Worm (Caenorhabditis elegans) whole organism, early embryonic: Measurements from ENCODE around the gene clec-41.
"Not testable (repeated sequence)": the region's sequence is repeated elsewhere in the genome, so short reads cannot be mapped to it uniquely, and the experiment has no call there.

Experiments used
- B0310.2 ChIP-seq: sonication (generic microtip); optimal IDR thresholded peaks from 2 replicates; lab custom pipeline; 2016; ENCODE audit warnings: mild to moderate bottlenecking, missing genetic modification characterization, missing compliant biosample characterization
- F13C5.2 ChIP-seq: sonication (generic microtip); optimal IDR thresholded peaks from 2 replicates; lab custom pipeline; 2017; ENCODE audit warnings: mild to moderate bottlenecking, missing genetic modification characterization, inconsistent platforms, missing compliant biosample characterization
- aly-1 ChIP-seq: sonication (generic microtip); optimal IDR thresholded peaks from 2 replicates; lab custom pipeline; 2016; ENCODE audit warnings: missing genetic modification characterization, missing compliant biosample characterization
- ama-1 ChIP-seq: fragments of 150-350 bp; optimal IDR thresholded peaks from 2 replicates; lab custom pipeline; 2014
- ceh-13 ChIP-seq: fragments of 200-800 bp; sonication (Bioruptor generic); optimal IDR thresholded peaks from 2 replicates; lab custom pipeline; 2018; ENCODE audit warnings: mild to moderate bottlenecking, missing genetic modification characterization, missing compliant biosample characterization
- ceh-36 ChIP-seq: sonication (generic microtip); optimal IDR thresholded peaks from 2 replicates; lab custom pipeline; 2016; ENCODE audit warnings: missing genetic modification characterization, inconsistent platforms, missing compliant biosample characterization
- ets-7 ChIP-seq: sonication (generic microtip); optimal IDR thresholded peaks from 2 replicates; lab custom pipeline; 2016; ENCODE audit warnings: missing genotype, missing genetic modification characterization, missing compliant biosample characterization
- flt-1 ChIP-seq: fragments of 200-800 bp; sonication (Bioruptor generic); IDR thresholded peaks from 2 replicates; pipeline ENCODE4 v1.3.6; 2022; ENCODE audit warnings: missing genetic modification characterization, missing compliant biosample characterization
- hmbx-1 ChIP-seq: sonication (generic microtip); optimal IDR thresholded peaks from 2 replicates; lab custom pipeline; 2016; ENCODE audit warnings: mild to moderate bottlenecking, missing genetic modification characterization, missing compliant biosample characterization
- hmg-4 ChIP-seq: fragments of 200-800 bp; sonication (Bioruptor generic); optimal IDR thresholded peaks from 2 replicates; lab custom pipeline; 2018; ENCODE audit warnings: mild to moderate bottlenecking, missing genetic modification characterization, missing compliant biosample characterization
- hnd-1 ChIP-seq: sonication (generic microtip); optimal IDR thresholded peaks from 2 replicates; lab custom pipeline; 2016; ENCODE audit warnings: missing genetic modification characterization, missing compliant biosample characterization
- pes-1 ChIP-seq: fragments of 200-800 bp; sonication (Bioruptor generic); IDR thresholded peaks from 2 replicates; pipeline ENCODE4 v1.3.6; 2022; ENCODE audit warnings: missing genetic modification reagents, missing genetic modification characterization, missing compliant biosample characterization
- scrt-1 ChIP-seq: fragments of 200-800 bp; sonication (Bioruptor generic); IDR thresholded peaks from 2 replicates; pipeline ENCODE4 v1.3.6; 2022; ENCODE audit warnings: missing genetic modification characterization, missing compliant biosample characterization
- sea-1 ChIP-seq: fragments of 200-800 bp; sonication (Bioruptor generic); conservative IDR thresholded peaks from 2 replicates; pipeline ENCODE4 v1.3.6; 2022; ENCODE audit warnings: missing genetic modification characterization, missing compliant biosample characterization
- tbx-11 ChIP-seq: fragments of 200-800 bp; sonication (Bioruptor generic); IDR thresholded peaks from 2 replicates; pipeline ENCODE4 v1.3.6; 2022; ENCODE audit warnings: missing genetic modification characterization, missing compliant biosample characterization
- tbx-37 ChIP-seq: fragments of 200-800 bp; sonication (Bioruptor generic); conservative IDR thresholded peaks from 2 replicates; pipeline ENCODE4 v1.3.6; 2022; ENCODE audit warnings: missing genetic modification reagents, missing genetic modification characterization, missing compliant biosample characterization
- tra-4 ChIP-seq: sonication (generic microtip); optimal IDR thresholded peaks from 2 replicates; lab custom pipeline; 2017; ENCODE audit warnings: missing genetic modification characterization, missing compliant biosample characterization

Gene clec-41

DNA sequence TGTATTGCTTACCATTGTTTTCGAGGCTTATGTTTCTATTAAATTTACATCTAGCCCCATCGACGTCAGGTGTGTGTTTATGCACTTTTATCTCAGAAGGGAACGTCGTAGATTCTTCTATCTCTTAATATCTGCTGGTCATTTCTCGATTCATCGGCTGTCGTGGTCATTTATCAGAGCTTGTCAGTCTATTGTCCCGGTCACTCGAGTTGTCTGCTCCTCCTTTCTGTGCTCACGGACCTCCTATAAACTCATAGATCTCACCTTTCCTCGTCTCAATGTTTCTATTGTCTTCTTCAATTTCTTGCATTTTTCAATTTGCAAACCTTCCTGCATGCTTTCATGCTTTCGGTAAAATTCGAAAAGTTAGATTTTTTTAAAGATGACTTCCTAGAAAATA is 16.3 kb upstream of the clec-41 start:
- TF ChIP-seq aly-1 (tag; lab: Kevin White, UChicago), result no peak
- TF ChIP-seq pes-1 (GFP tag; lab: Robert Waterston, UW), result no peak
- no peak for TF ChIP-seq scrt-1 (GFP tag; lab: Robert Waterston, UW)
- no peak for TF ChIP-seq ceh-36
- TF ChIP-seq F13C5.2 (tag; lab: Kevin White, UChicago), result no peak
- TF ChIP-seq flt-1 (GFP tag; lab: Robert Waterston, UW), result no peak
- no peak for TF ChIP-seq ceh-13 (GFP tag; lab: Kevin White, UChicago)
- TF ChIP-seq ama-1 (lab: Kevin White, UChicago), result no peak
- no peak for TF ChIP-seq sea-1
- no peak for TF ChIP-seq hmbx-1 (tag; lab: Kevin White, UChicago)
- no peak for TF ChIP-seq tbx-37 (GFP tag; lab: Robert Waterston, UW)
- TF ChIP-seq hnd-1 (tag; lab: Kevin White, UChicago), result no peak

DNA sequence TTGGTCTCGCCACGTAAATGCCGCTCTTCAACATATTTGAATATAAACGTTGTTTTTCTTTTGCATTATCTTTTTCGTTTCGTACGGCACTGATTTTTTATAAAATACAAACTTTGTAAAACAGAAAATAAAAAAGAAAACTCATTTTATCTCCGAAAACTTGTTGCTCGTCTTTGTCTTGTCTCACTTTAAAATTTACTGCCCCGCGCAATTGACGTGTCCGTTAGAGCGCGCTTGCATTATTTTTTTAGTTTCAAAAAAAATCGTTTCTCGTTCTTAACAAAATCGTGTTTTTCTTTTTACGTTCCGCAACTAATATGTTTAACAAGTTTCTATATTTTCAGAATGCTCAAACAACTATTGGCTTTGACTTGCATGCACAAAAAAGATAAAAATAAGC is 14.7 kb upstream of the clec-41 start, which contains the start of gene noca-1:
Gene noca-1 (plus strand): TSS at position 345 of the 400 bp plus-strand sequence.
- no peak for TF ChIP-seq scrt-1 (GFP tag; lab: Robert Waterston, UW)

DNA sequence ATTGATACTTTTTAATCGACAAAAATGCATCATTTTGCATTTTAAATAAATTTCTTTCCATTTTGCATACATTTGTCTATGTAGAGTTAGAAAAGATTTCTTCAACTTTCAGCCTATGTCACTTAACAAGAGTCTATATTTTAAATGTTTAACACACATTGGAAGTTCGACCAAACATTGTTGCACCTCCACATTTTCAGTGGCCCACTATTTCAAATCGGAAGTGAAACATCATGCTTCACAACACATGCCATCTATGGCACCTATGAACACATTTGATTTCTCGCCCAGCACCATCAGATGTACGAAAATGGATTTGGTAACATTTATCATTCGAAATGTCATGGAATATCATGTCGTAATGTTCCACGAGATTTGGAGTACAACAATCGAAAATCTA is 780 bp upstream of the clec-41 start, which contains the start of gene dhc-3:
Gene dhc-3 (plus strand): TSS at position 301 of the 400 bp plus-strand sequence.
- no peak for TF ChIP-seq ets-7 (tag; lab: Kevin White, UChicago)
- TF ChIP-seq ceh-36, result no peak

DNA sequence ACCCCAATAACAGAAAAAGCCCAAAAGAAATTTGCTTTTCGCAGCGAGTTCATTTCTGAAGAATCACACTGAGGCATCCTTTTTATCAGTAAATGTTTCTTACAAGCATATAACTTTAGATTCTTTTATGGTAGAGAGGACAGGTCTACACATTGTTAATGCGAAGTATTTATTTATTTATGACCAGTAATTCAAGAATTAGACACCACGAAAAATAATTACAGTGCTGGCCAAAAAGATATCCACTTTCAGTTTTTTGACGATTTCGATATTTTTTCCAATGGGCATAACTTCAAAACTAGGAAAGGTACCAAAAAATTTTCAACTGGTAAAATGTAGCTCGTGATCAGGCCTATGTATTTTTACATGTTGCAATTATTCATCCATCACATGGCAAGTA is 3.1 kb downstream of the clec-41 start, which contains the start of gene clec-225:
Gene clec-225 (minus strand): TSS at position 101 of the 400 bp plus-strand sequence.
- TF ChIP-seq hmbx-1, hnd-1, tra-4 (tag; lab: Kevin White, UChicago): not testable (repeated sequence)

DNA sequence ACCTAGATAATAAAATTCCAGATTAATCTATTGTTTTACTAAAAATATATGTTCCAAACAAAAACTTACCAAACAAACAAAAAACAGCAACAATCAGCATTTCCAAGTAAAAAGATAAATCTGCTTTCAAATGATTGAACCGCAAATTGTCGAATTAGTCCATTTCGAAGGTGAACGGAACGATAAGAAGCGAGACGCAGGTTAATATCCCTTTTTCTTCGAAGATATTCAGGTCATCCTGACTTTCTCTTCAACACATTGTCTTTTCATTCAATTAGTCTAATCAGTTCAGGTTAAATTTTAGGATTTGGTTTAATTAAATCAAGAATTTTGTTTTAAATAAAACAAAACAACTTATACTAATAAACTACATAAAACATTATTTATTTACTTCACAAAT is 4.5 kb downstream of the clec-41 start, which contains the start of gene B0365.9:
Gene B0365.9 (minus strand): TSS at position 186 of the 400 bp plus-strand sequence.
- no peak for TF ChIP-seq hnd-1 (tag; lab: Kevin White, UChicago)
- TF ChIP-seq tra-4 (tag; lab: Kevin White, UChicago), result no peak
- no peak for TF ChIP-seq F13C5.2 (tag; lab: Kevin White, UChicago)
- TF ChIP-seq ama-1 (lab: Kevin White, UChicago), result no peak
- TF ChIP-seq pes-1 (GFP tag; lab: Robert Waterston, UW), result no peak
- no peak for TF ChIP-seq aly-1 (tag; lab: Kevin White, UChicago)
- TF ChIP-seq B0310.2 (tag; lab: Kevin White, UChicago), result no peak
- TF ChIP-seq tbx-11 (GFP tag; lab: Robert Waterston, UW), result no peak
- no peak for TF ChIP-seq flt-1 (GFP tag; lab: Robert Waterston, UW)
- TF ChIP-seq hmbx-1 (tag; lab: Kevin White, UChicago), result no peak
- TF ChIP-seq ceh-13 (GFP tag; lab: Kevin White, UChicago), result no peak
- no peak for TF ChIP-seq scrt-1 (GFP tag; lab: Robert Waterston, UW)
- TF ChIP-seq ets-7 (tag; lab: Kevin White, UChicago), result no peak
- no peak for TF ChIP-seq sea-1
- TF ChIP-seq hmg-4 (GFP tag; lab: Kevin White, UChicago), result no peak
- no peak for TF ChIP-seq ceh-36
- no peak for TF ChIP-seq tbx-37 (GFP tag; lab: Robert Waterston, UW)

DNA sequence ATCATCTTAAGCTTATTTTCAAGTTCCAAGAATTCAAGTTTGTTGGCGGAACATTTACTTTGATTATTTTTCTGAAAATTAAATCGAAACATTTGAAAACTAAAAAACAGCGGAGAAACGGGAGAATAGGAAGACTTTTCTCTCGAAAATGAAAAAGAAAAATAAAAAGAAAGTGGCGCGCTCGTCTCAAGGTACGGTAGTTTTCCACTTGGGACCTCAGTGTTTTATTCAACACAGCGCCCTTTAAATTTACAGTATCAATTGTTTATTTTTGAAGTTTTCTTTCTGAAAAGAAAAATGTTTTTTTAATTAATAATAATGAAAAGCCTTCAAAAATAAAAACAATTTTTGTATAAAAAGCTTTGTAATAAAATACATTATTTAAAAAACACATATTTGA is 6.4 kb downstream of the clec-41 start:
- TF ChIP-seq B0310.2 (tag; lab: Kevin White, UChicago), result no peak
- TF ChIP-seq aly-1 (tag; lab: Kevin White, UChicago), result no peak
- no peak for TF ChIP-seq hmg-4 (GFP tag; lab: Kevin White, UChicago)
- no peak for TF ChIP-seq hmbx-1 (tag; lab: Kevin White, UChicago)
- no peak for TF ChIP-seq tra-4 (tag; lab: Kevin White, UChicago)
- TF ChIP-seq flt-1 (GFP tag; lab: Robert Waterston, UW), result no peak
- no peak for TF ChIP-seq sea-1
- TF ChIP-seq pes-1 (GFP tag; lab: Robert Waterston, UW), result no peak
- no peak for TF ChIP-seq tbx-11 (GFP tag; lab: Robert Waterston, UW)
- no peak for TF ChIP-seq F13C5.2 (tag; lab: Kevin White, UChicago)
- no peak for TF ChIP-seq tbx-37 (GFP tag; lab: Robert Waterston, UW)
- no peak for TF ChIP-seq ceh-36
- TF ChIP-seq ama-1 (lab: Kevin White, UChicago), result no peak
- TF ChIP-seq ceh-13 (GFP tag; lab: Kevin White, UChicago), result no peak
- no peak for TF ChIP-seq scrt-1 (GFP tag; lab: Robert Waterston, UW)
- TF ChIP-seq hnd-1 (tag; lab: Kevin White, UChicago), result no peak
- no peak for TF ChIP-seq ets-7 (tag; lab: Kevin White, UChicago)

DNA sequence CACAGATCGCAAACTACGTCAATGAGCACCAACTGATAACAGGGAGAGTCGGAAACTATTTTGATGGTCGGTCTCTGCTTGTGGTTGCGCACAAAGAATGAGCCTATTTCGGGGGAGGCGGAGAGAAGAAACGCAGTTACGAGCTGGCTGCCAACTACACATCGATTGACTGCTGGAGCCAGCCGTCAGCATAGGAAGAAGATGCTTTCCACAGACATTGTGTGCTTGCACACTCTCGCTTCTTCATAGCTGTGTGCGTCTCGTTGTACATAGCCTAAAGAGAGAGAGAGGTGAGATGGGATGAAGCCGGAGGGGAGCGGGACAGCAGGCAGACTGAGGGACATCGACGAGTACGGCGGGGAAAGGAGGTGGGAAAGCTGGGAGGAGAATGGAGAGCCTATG is 7.5 kb downstream of the clec-41 start:
- peak; percentile 67 for TF ChIP-seq F13C5.2 (tag; lab: Kevin White, UChicago)
- peak; percentile 79 for TF ChIP-seq hmg-4 (GFP tag; lab: Kevin White, UChicago)
- no peak for TF ChIP-seq ceh-36

DNA sequence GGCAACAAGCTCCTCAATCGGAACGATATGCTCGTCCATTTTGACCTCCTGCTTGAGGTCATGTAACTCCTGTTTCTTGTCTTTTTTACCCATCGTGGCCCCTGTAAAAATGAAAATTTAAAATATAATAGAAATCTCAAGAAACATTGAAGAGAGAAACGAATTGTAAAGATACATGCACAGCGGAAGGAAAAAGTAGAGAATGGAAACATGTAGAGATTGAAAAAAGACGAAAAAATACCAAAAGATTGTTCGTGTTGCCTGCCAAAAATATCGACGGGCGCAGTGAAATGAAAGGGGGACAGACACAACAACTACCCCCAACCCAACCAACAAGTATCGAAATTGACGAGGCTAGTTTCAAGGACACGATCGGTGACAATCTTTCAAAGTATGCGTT is 8.0 kb downstream of the clec-41 start, which contains the start of gene eat-6:
Gene eat-6 (minus strand): TSS at position 101 of the 400 bp plus-strand sequence.
- TF ChIP-seq ets-7 (tag; lab: Kevin White, UChicago) (no peak), sea-1 (no peak), hmg-4 (GFP tag; lab: Kevin White, UChicago) (no peak), tbx-11 (GFP tag; lab: Robert Waterston, UW) (no peak), F13C5.2 (tag; lab: Kevin White, UChicago) (no peak), scrt-1 (GFP tag; lab: Robert Waterston, UW) (no peak), flt-1 (GFP tag; lab: Robert Waterston, UW) (no peak), hmbx-1 (tag; lab: Kevin White, UChicago) (no peak), B0310.2 (tag; lab: Kevin White, UChicago) (no peak), ama-1 (lab: Kevin White, UChicago) (no peak), tbx-37 (GFP tag; lab: Robert Waterston, UW) (no peak), ceh-36 (no peak), ceh-13 (GFP tag; lab: Kevin White, UChicago) (no peak)
